Worm (Caenorhabditis elegans): ENCODE results near the gene T21D12.7.

Gene T21D12.7

DNA sequence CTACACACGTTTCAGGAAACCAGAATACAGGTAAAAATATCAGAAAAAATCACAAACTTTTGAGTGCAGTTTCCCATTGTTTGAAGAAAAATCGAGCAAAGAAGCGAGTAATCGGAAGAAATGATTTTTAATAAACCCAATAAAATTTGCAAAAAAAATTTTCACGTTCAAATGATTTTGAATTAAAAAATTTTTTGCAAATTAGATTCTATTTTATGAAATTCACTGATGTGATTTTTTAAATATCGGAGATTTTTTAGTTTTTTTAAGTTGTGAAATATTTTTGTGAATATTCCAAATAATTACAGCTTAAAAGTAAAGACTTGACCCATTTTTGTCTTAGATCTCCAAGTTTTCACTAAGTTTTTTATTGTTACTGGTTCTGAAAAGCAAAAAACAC, 6.9 kb upstream of the T21D12.7 start, which contains the start of gene pnp-1:
Gene pnp-1, minus strand, starts transcription at position 101 of the 400 bp plus-strand sequence.
- TF ChIP-seq ceh-9 (tag; optimal IDR thresholded peaks at IDR 0.05) (no peak), nfya-1 (tag; optimal IDR thresholded peaks at IDR 0.05; ENCODE audit: insufficient read depth) (no peak), daf-12 (tag; optimal IDR thresholded peaks at IDR 0.05) (no peak), nhr-237 (tag; optimal IDR thresholded peaks at IDR 0.05) (no peak), lin-39 (tag; optimal IDR thresholded peaks at IDR 0.05) (no peak), aly-2 (tag; optimal IDR thresholded peaks at IDR 0.05) (no peak), nhr-23 (tag; optimal IDR thresholded peaks at IDR 0.05) (no peak), nhr-28 (tag; optimal IDR thresholded peaks at IDR 0.05) (no peak), nhr-43 (tag; optimal IDR thresholded peaks at IDR 0.05; ENCODE audit: poor library complexity, severe bottlenecking) (no peak)

DNA sequence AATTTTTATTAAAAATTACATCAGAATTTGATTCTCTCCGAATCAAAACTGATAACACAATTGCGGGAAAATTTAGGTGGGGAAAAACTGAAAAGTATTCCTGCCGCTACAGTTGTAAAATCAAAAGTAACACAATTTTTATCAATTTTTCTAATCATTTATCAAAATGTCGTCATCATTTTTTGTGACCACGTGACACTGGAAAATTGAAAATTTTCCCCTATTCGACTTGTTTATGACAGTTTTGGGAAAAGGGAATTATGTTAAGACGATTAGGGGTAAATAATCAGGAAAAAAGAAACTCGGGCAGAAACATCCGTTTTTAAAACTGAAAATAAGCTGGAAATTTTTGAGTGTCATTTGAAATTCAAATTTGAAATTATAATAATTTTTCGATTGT, 5.6 kb upstream of the T21D12.7 start:
- TF ChIP-seq elt-2 (tag; optimal IDR thresholded peaks at IDR 0.05) (peak; percentile 95), nhr-11 (tag; optimal IDR thresholded peaks at IDR 0.05) (no peak), elt-3 (tag; optimal IDR thresholded peaks at IDR 0.05) (no peak), nhr-23 (tag; optimal IDR thresholded peaks at IDR 0.05) (no peak), pqm-1 (tag; optimal IDR thresholded peaks at IDR 0.05) (peak; percentile 91), ceh-28 (tag; optimal IDR thresholded peaks at IDR 0.05) (no peak), nhr-25 (tag; optimal IDR thresholded peaks at IDR 0.05) (no peak), ceh-82 (tag; optimal IDR thresholded peaks at IDR 0.05) (no peak), tbx-2 (tag; optimal IDR thresholded peaks at IDR 0.05) (no peak), fkh-2 (tag; optimal IDR thresholded peaks at IDR 0.05) (no peak), ZK546.5 (tag; optimal IDR thresholded peaks at IDR 0.05) (no peak), jun-1 (tag; optimal IDR thresholded peaks at IDR 0.05) (peak; percentile 67), egl-27 (tag; optimal IDR thresholded peaks at IDR 0.05) (no peak), nhr-43 (tag; optimal IDR thresholded peaks at IDR 0.05; ENCODE audit: poor library complexity, severe bottlenecking) (no peak), nhr-237 (tag; optimal IDR thresholded peaks at IDR 0.05) (no peak), ama-1 (optimal IDR thresholded peaks at IDR 0.05) (no peak), mdl-1 (tag; optimal IDR thresholded peaks at IDR 0.05) (no peak), unc-39 (tag; optimal IDR thresholded peaks at IDR 0.05) (no peak), skn-1 (tag; optimal IDR thresholded peaks at IDR 0.05) (peak; percentile 47), nhr-12 (tag; optimal IDR thresholded peaks at IDR 0.05) (no peak), pha-4 (tag; optimal IDR thresholded peaks at IDR 0.05) (peak; percentile 21), mml-1 (tag; optimal IDR thresholded peaks at IDR 0.05) (no peak), lsy-12 (tag; optimal IDR thresholded peaks at IDR 0.05) (no peak), fkh-10 (GFP tag; optimal IDR thresholded peaks at IDR 0.05) (no peak), ceh-16 (tag; optimal IDR thresholded peaks at IDR 0.05) (no peak), hmg-11 (tag; optimal IDR thresholded peaks at IDR 0.05) (no peak), nhr-67 (tag; optimal IDR thresholded peaks at IDR 0.05) (no peak), R02D3.7 (tag; optimal IDR thresholded peaks at IDR 0.05) (no peak), nhr-77 (tag; optimal IDR thresholded peaks at IDR 0.05) (no peak), snpc-4 (tag; optimal IDR thresholded peaks at IDR 0.05) (no peak), fos-1 (tag; optimal IDR thresholded peaks at IDR 0.05) (no peak), ztf-4 (tag; optimal IDR thresholded peaks at IDR 0.05) (no peak)

DNA sequence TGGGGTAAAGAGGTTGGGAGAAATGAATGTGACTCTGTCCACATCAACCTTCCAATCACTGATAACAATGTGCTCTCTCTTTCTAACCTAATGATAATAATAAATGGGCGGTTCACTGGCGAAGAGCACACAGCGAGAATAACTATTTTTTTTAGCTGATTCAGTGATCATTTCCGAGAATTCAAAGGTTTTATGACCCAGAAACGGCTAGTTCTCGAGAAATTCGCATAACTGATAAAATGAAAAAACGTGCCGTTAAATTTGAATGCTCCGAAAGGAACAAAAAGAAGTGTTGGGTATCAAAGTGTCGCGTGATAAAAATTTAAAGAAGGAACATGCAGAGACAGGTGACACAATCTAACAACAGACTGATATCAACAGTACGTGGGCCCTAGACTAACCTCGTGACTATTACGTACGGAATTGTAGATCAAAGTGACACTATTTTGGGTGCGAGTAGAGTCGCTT, 4.5 kb upstream of the T21D12.7 start:
- TF ChIP-seq elt-3 (tag; optimal IDR thresholded peaks at IDR 0.05), result no peak
- TF ChIP-seq skn-1 (tag; optimal IDR thresholded peaks at IDR 0.05), result peak; percentile 40
- peak; percentile 79 for TF ChIP-seq pqm-1 (tag; optimal IDR thresholded peaks at IDR 0.05)
- TF ChIP-seq pha-4 (tag; optimal IDR thresholded peaks at IDR 0.05), result peak; percentile 59
- no peak for TF ChIP-seq sea-2 (GFP tag; optimal IDR thresholded peaks at IDR 0.05)
- peak; percentile 70 for TF ChIP-seq jun-1 (tag; optimal IDR thresholded peaks at IDR 0.05)
- no peak for TF ChIP-seq egl-27 (tag; optimal IDR thresholded peaks at IDR 0.05)
- TF ChIP-seq elt-2 (tag; optimal IDR thresholded peaks at IDR 0.05), result peak; percentile 96

DNA sequence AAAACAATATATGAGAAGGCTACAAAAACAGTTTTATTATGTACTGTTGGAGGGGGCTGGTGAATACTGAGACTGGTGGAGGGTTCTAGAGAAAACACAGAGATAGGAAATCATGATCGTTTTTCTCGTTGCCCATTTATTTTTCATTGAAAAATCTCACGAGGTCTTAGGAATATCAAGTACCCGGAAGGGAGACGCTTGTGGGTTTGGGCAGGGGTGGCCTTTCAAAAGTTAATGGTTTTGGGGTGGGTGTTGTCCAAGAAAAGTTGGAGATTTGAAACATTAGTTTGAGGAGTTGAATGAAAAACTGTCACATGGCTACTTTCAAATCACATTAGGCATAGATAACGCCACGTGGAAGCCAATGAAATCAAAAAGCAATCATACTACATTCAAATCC, 3.5 kb upstream of the T21D12.7 start:
- TF ChIP-seq nfya-1 (tag; optimal IDR thresholded peaks at IDR 0.05; ENCODE audit: insufficient read depth) (peak; percentile 13), R02D3.7 (tag; optimal IDR thresholded peaks at IDR 0.05) (no peak), mdl-1 (tag; optimal IDR thresholded peaks at IDR 0.05) (no peak), nhr-12 (tag; optimal IDR thresholded peaks at IDR 0.05) (no peak), snpc-4 (tag; optimal IDR thresholded peaks at IDR 0.05) (no peak), hmg-11 (tag; optimal IDR thresholded peaks at IDR 0.05) (no peak), lin-39 (tag; optimal IDR thresholded peaks at IDR 0.05) (no peak), ama-1 (optimal IDR thresholded peaks at IDR 0.05) (peak; percentile 27), nhr-11 (tag; optimal IDR thresholded peaks at IDR 0.05) (no peak), nhr-77 (tag; optimal IDR thresholded peaks at IDR 0.05) (no peak), pqm-1 (tag; optimal IDR thresholded peaks at IDR 0.05) (no peak), pha-4 (tag; optimal IDR thresholded peaks at IDR 0.05) (peak; percentile 15), jun-1 (tag; optimal IDR thresholded peaks at IDR 0.05) (peak; percentile 38), ZK546.5 (tag; optimal IDR thresholded peaks at IDR 0.05) (no peak), elt-1 (tag; optimal IDR thresholded peaks at IDR 0.05) (no peak), nhr-43 (tag; optimal IDR thresholded peaks at IDR 0.05; ENCODE audit: poor library complexity, severe bottlenecking) (peak; percentile 8), lsy-12 (tag; optimal IDR thresholded peaks at IDR 0.05) (no peak), ceh-28 (tag; optimal IDR thresholded peaks at IDR 0.05) (no peak), ceh-9 (tag; optimal IDR thresholded peaks at IDR 0.05) (no peak)
